Fruit fly (Drosophila melanogaster): ENCODE data around the gene CG5194.

CG5194 gene

DNA sequence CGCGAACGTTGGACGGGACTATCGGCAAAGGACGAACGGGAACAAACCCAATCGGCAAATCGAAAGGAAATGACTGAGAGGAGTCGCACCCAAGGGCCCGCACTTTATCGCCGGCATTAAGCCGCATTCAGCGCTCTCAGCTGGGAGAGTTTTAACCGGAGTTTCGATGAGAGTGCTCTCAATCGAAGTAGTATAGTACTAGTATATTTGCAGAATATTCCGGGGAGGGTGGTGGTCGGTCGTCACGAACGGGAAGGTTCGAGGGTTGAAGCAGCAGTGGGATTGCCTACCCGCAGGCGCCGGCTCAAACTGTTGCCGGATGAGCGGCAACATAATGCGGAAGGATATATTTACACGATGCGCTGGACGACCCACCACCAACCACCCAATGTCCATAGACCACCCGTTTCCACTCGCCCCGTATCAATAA, 42.2 kb upstream of the CG5194 start (continued):
- TF ChIP-seq CG7987 (GFP tag; optimal IDR thresholded peaks at IDR 0.05) = no peak
- TF ChIP-seq ara (GFP tag; IDR thresholded peaks at IDR 0.05) = no peak
- TF ChIP-seq pros (GFP tag; optimal IDR thresholded peaks at IDR 0.05) = peak; percentile 76
- TF ChIP-seq seq (GFP tag; IDR thresholded peaks at IDR 0.05) = peak; percentile 73
- no peak for TF ChIP-seq Dek (tag; optimal IDR thresholded peaks at IDR 0.05)
- peak; percentile 69 for TF ChIP-seq crol (GFP tag; IDR thresholded peaks at IDR 0.05)
- TF ChIP-seq CG7928 (GFP tag; optimal IDR thresholded peaks at IDR 0.05) = no peak
- TF ChIP-seq Oaz (GFP tag; IDR thresholded peaks at IDR 0.05) = no peak
- TF ChIP-seq sob (GFP tag; IDR thresholded peaks at IDR 0.05) = no peak
- TF ChIP-seq CG15601 (tag; optimal IDR thresholded peaks at IDR 0.05) = no peak
- TF ChIP-seq toy (GFP tag; IDR thresholded peaks at IDR 0.05) = no peak
- TF ChIP-seq lab (GFP tag; optimal IDR thresholded peaks at IDR 0.05) = peak; percentile 16
- no peak for TF ChIP-seq wek (GFP tag; optimal IDR thresholded peaks at IDR 0.05)
- TF ChIP-seq CG7556 (GFP tag; optimal IDR thresholded peaks at IDR 0.05) = no peak
- TF ChIP-seq CG2678 (tag; optimal IDR thresholded peaks at IDR 0.05) = no peak
- no peak for TF ChIP-seq D19B (GFP tag; optimal IDR thresholded peaks at IDR 0.05)
- TF ChIP-seq CG1529 (GFP tag; optimal IDR thresholded peaks at IDR 0.05) = no peak
- TF ChIP-seq CG10959 (GFP tag; IDR thresholded peaks at IDR 0.05) = no peak
- TF ChIP-seq ATbp (GFP tag; optimal IDR thresholded peaks at IDR 0.05) = no peak
- no peak for TF ChIP-seq CG16779 (GFP tag; IDR thresholded peaks at IDR 0.05)
- TF ChIP-seq nerfin-2 (GFP tag; IDR thresholded peaks at IDR 0.05; ENCODE audit: partially characterized antibody) = no peak
- TF ChIP-seq Sin3A (optimal IDR thresholded peaks at IDR 0.05) = no peak
- no peak for TF ChIP-seq ftz-f1 (GFP tag; optimal IDR thresholded peaks at IDR 0.05)
- TF ChIP-seq twi (tag; optimal IDR thresholded peaks at IDR 0.05) = no peak
- TF ChIP-seq B-H1 (GFP tag; IDR thresholded peaks at IDR 0.05) = no peak
- peak; percentile 40; the same call in 1 of the 2 replicates for TF ChIP-seq Adf1 (GFP tag; IDR thresholded peaks at IDR 0.05)
- no peak for TF ChIP-seq CG30403 (GFP tag; optimal IDR thresholded peaks at IDR 0.05)
- TF ChIP-seq CG10462 (GFP tag; optimal IDR thresholded peaks at IDR 0.05) = no peak
- no peak for TF ChIP-seq vvl (GFP tag; IDR thresholded peaks at IDR 0.05)
- 0 out of 2 replicates have a peak, but pooled peaks have one; percentile 22 for TF ChIP-seq Bgb (GFP tag; IDR thresholded peaks at IDR 0.05; ENCODE audit: partially characterized antibody)
- TF ChIP-seq CG9817 (tag; optimal IDR thresholded peaks at IDR 0.05) = no peak
- TF ChIP-seq E2f2 (GFP tag; IDR thresholded peaks at IDR 0.05) = no peak
- no peak for TF ChIP-seq HmgD (GFP tag; optimal IDR thresholded peaks at IDR 0.05)
- TF ChIP-seq az2 (GFP tag; optimal IDR thresholded peaks at IDR 0.05) = no peak
- TF ChIP-seq CG2120 (GFP tag; optimal IDR thresholded peaks at IDR 0.05) = no peak
- no peak for TF ChIP-seq luna (GFP tag; optimal IDR thresholded peaks at IDR 0.05)
- no peak for TF ChIP-seq CG4404 (GFP tag; IDR thresholded peaks at IDR 0.05)
- TF ChIP-seq Hey (tag; optimal IDR thresholded peaks at IDR 0.05) = peak; percentile 64
- TF ChIP-seq HmgZ (tag; optimal IDR thresholded peaks at IDR 0.05) = no peak
- no peak for TF ChIP-seq CG34376 (GFP tag; optimal IDR thresholded peaks at IDR 0.05)
- no peak for TF ChIP-seq z (GFP tag; IDR thresholded peaks at IDR 0.05)
- no peak for TF ChIP-seq CG17912 (GFP tag; optimal IDR thresholded peaks at IDR 0.05)
- no peak for TF ChIP-seq Lim3 (GFP tag; IDR thresholded peaks at IDR 0.05)
- TF ChIP-seq nmo (GFP tag; optimal IDR thresholded peaks at IDR 0.05) = no peak
- no peak for TF ChIP-seq Gsc (GFP tag; IDR thresholded peaks at IDR 0.05)
- no peak for TF ChIP-seq ab (GFP tag; optimal IDR thresholded peaks at IDR 0.05)
- no peak for TF ChIP-seq Gug (GFP tag; IDR thresholded peaks at IDR 0.05)
- no peak for TF ChIP-seq CG6813 (GFP tag; optimal IDR thresholded peaks at IDR 0.05)
- TF ChIP-seq Rfx (GFP tag; IDR thresholded peaks at IDR 0.05) = no peak
- TF ChIP-seq CG1792 (GFP tag; optimal IDR thresholded peaks at IDR 0.05) = no peak
- TF ChIP-seq sna (GFP tag; IDR thresholded peaks at IDR 0.05; ENCODE audit: partially characterized antibody) = no peak
- no peak for TF ChIP-seq ham (GFP tag; IDR thresholded peaks at IDR 0.05)
- TF ChIP-seq CG12299 (tag; optimal IDR thresholded peaks at IDR 0.05) = no peak

Measured in whole organism, embryonic.